Worm (Caenorhabditis elegans) whole organism, L1 larva: ENCODE measurements around the gene ZC196.4.

Experiments used
- ceh-88 ChIP-seq: fragments of 200-800 bp; sonication (Bioruptor generic); IDR thresholded peaks from 2 replicates; pipeline ENCODE4 v1.3.6; 2022; ENCODE audit warnings: missing genetic modification characterization, missing compliant biosample characterization
- efl-1 ChIP-seq, 4 experiments: fragments of 150-350 bp; optimal IDR thresholded peaks in 3 of 4; peaks in 1 of 4; 1 replicate in 1 of 4; 2 replicates in 3 of 4; lab custom pipeline; 2014; ENCODE audit warnings: missing biosample characterization in 2 of 4, missing genetic modification characterization in 2 of 4, missing genetic modification reagents in 2 of 4
- grh-1 ChIP-seq: fragments of 200-800 bp; sonication (Bioruptor generic); IDR thresholded peaks from 2 replicates; pipeline ENCODE4 v1.3.6; 2022; ENCODE audit warnings: missing genetic modification reagents, missing genetic modification characterization, missing compliant biosample characterization
- hpl-2 ChIP-seq: fragments of 150-350 bp; optimal IDR thresholded peaks from 2 replicates; lab custom pipeline; 2014; ENCODE audit warnings: missing biosample characterization, missing genetic modification reagents, missing genetic modification characterization
- jun-1 ChIP-seq: fragments of 150-350 bp; optimal IDR thresholded peaks from 2 replicates; lab custom pipeline; 2014; ENCODE audit warnings: missing biosample characterization, missing genetic modification reagents, missing genetic modification characterization
- lin-15B ChIP-seq: fragments of 150-350 bp; sonication (generic microtip); optimal IDR thresholded peaks from 3 replicates; lab custom pipeline; 2014; ENCODE audit warnings: missing biosample characterization, missing genetic modification characterization
- mdl-1 ChIP-seq, 2 experiments: fragments of 150-350 bp; optimal IDR thresholded peaks; 2 replicates each; lab custom pipeline; 2014 to 2017; ENCODE audit warnings: missing biosample characterization in 2 of 2, missing genetic modification characterization in 2 of 2, inconsistent platforms in 1 of 2
- mep-1 ChIP-seq: fragments of 150-350 bp; optimal IDR thresholded peaks from 2 replicates; lab custom pipeline; 2014; ENCODE audit warnings: missing biosample characterization, missing genetic modification characterization
- nhr-90 ChIP-seq: sonication (generic microtip); optimal IDR thresholded peaks from 2 replicates; lab custom pipeline; 2016; ENCODE audit warnings: mild to moderate bottlenecking, missing genetic modification characterization, missing compliant biosample characterization; ENCODE audit not compliant: poor library complexity
- snpc-4 ChIP-seq: fragments of 150-350 bp; optimal IDR thresholded peaks from 2 replicates; lab custom pipeline; 2014; ENCODE audit warnings: missing biosample characterization, missing genetic modification characterization
- unc-130 ChIP-seq: fragments of 150-350 bp; optimal IDR thresholded peaks from 2 replicates; lab custom pipeline; 2017; ENCODE audit warnings: missing biosample characterization, missing genetic modification characterization, inconsistent platforms

DNA sequence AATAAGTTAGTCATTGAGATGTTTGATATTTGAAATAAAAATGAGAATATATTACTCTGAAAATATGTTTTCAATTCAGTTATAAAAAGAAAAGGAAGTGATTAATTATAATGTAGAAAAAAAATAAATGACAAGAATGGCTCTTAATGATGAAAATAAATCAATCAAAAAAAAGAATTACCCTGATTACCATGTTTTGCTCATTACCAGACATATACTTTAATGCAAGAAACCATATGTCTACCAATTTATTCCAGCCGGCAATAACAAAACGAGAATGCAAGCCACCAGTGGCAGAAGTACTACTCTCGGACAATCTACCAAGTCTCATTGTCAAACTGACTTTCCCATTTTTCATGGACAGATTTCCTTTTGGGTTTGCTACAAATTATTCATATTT, 49.1 kb upstream of the ZC196.4 start:
- TF ChIP-seq mep-1 (tag; lab: Kevin White, UChicago): no peak
- TF ChIP-seq lin-15B (tag; lab: Kevin White, UChicago): no peak
- TF ChIP-seq mdl-1 (tag; optimal IDR thresholded peaks at IDR 0.05; lab: Kevin White, UChicago): no peak
- no peak for TF ChIP-seq ceh-88
- TF ChIP-seq nhr-90: no peak
- TF ChIP-seq snpc-4 (tag; lab: Kevin White, UChicago): no peak
- no peak for TF ChIP-seq hpl-2 (GFP tag; lab: Kevin White, UChicago)
- no peak for TF ChIP-seq grh-1 (GFP tag; lab: Robert Waterston, UW)
- TF ChIP-seq efl-1 (optimal IDR thresholded peaks at IDR 0.05; lab: Kevin White, UChicago): no peak
- no peak for TF ChIP-seq efl-1 (GFP tag; optimal IDR thresholded peaks at IDR 0.05 in 1 of 2; lab: Kevin White, UChicago)
- no peak for TF ChIP-seq unc-130 (tag; lab: Kevin White, UChicago)
- no peak for TF ChIP-seq jun-1 (tag; lab: Kevin White, UChicago)
